Worm (Caenorhabditis elegans) whole organism, late embryonic: ENCODE measurements around the gene srsx-8.

Source experiments
- K09A11.1 ChIP-seq: sonication (generic microtip); optimal IDR thresholded peaks from 2 replicates; lab custom pipeline; 2017; ENCODE audit warnings: antibody characterized with exemption, mild to moderate bottlenecking, missing genetic modification characterization, missing compliant biosample characterization; ENCODE audit not compliant: insufficient read depth
- Y22D7AL.16 ChIP-seq: sonication (generic microtip); optimal IDR thresholded peaks from 2 replicates; lab custom pipeline; 2016; ENCODE audit warnings: missing genetic modification characterization, missing compliant biosample characterization
- ama-1 ChIP-seq: fragments of 150-350 bp; optimal IDR thresholded peaks from 2 replicates; lab custom pipeline; 2014
- ceh-48 ChIP-seq: sonication (generic microtip); optimal IDR thresholded peaks from 2 replicates; lab custom pipeline; 2016; ENCODE audit warnings: missing genetic modification characterization, inconsistent platforms, missing compliant biosample characterization
- che-1 ChIP-seq: sonication (generic microtip); optimal IDR thresholded peaks from 2 replicates; lab custom pipeline; 2016; ENCODE audit warnings: mild to moderate bottlenecking, missing genetic modification characterization, missing compliant biosample characterization
- ets-4 ChIP-seq: sonication (generic microtip); optimal IDR thresholded peaks from 2 replicates; lab custom pipeline; 2016; ENCODE audit warnings: missing genetic modification characterization, missing compliant biosample characterization
- hlh-15 ChIP-seq: sonication (generic microtip); optimal IDR thresholded peaks from 2 replicates; lab custom pipeline; 2016; ENCODE audit warnings: missing genetic modification characterization, missing compliant biosample characterization
- nhr-11 ChIP-seq: fragments of 150-350 bp; optimal IDR thresholded peaks from 2 replicates; lab custom pipeline; 2014; ENCODE audit warnings: missing biosample characterization, missing genetic modification characterization
- pqm-1 ChIP-seq: sonication (generic microtip); optimal IDR thresholded peaks from 2 replicates; lab custom pipeline; 2016; ENCODE audit warnings: missing genetic modification characterization, missing compliant biosample characterization
- pros-1 ChIP-seq: fragments of 150-350 bp; optimal IDR thresholded peaks from 2 replicates; lab custom pipeline; 2014; ENCODE audit warnings: missing biosample characterization, missing genetic modification reagents, missing genetic modification characterization
- rnt-1 ChIP-seq: sonication (generic microtip); optimal IDR thresholded peaks from 2 replicates; lab custom pipeline; 2016; ENCODE audit warnings: missing genetic modification characterization, missing compliant biosample characterization
- sox-4 ChIP-seq: sonication (generic microtip); optimal IDR thresholded peaks from 2 replicates; lab custom pipeline; 2017; ENCODE audit warnings: mild to moderate bottlenecking, missing genetic modification characterization, inconsistent platforms, missing compliant biosample characterization

DNA sequence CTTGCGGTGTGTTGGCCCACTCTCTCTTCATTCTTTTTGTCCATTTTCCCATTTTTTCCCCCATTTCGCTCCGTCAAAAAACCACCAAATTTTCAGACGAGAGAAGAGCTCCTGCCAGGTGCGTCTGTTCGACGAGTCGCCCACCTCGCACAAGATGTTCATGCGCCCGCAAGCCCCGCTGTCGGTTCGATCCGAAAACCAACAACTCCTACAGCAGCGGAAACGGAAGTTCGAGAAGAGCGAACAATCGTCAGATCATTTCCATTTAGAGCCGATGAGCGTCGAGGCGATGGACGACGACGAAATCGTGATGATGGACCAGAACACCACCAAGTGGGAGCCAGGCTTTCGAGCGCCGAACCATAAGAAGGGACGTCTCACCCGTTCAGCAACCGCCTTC is 30.3 kb upstream of the srsx-8 start:
- TF ChIP-seq pqm-1 (tag; lab: Kevin White, UChicago): no peak
- no peak for TF ChIP-seq ama-1 (lab: Kevin White, UChicago)
- no peak for TF ChIP-seq rnt-1 (tag; lab: Kevin White, UChicago)
- no peak for TF ChIP-seq Y22D7AL.16 (tag; lab: Kevin White, UChicago)
- no peak for TF ChIP-seq che-1 (tag; lab: Kevin White, UChicago)
- no peak for TF ChIP-seq ceh-48 (tag; lab: Kevin White, UChicago)
- TF ChIP-seq nhr-11: no peak
- TF ChIP-seq K09A11.1 (tag; lab: Kevin White, UChicago): no peak
- no peak for TF ChIP-seq ets-4 (tag; lab: Kevin White, UChicago)
- TF ChIP-seq hlh-15 (tag; lab: Kevin White, UChicago): no peak
- TF ChIP-seq pros-1: no peak
- no peak for TF ChIP-seq sox-4 (tag; lab: Kevin White, UChicago)
